Worm (Caenorhabditis elegans) whole organism, L4/young adult: ENCODE measurements around the gene emb-8.

Experiments
- W03F9.2 ChIP-seq: fragments of 150-350 bp; optimal IDR thresholded peaks from 2 replicates; lab custom pipeline; 2014; ENCODE audit warnings: missing biosample characterization, missing genetic modification characterization
- him-1 ChIP-seq: sonication (generic microtip); optimal IDR thresholded peaks from 2 replicates; lab custom pipeline; 2016; ENCODE audit warnings: missing genotype, missing genetic modification reagents, missing genetic modification characterization, missing compliant biosample characterization

ce11 chrIII:5162820-5163631 is 36.5 kb downstream of the emb-8 start, which contains the start of gene gars-1:
- TF ChIP-seq him-1 (no peak), W03F9.2 (tag; lab: Kevin White, UChicago) (peak; percentile 15)
